Worm (Caenorhabditis elegans): Measurements from ENCODE around the gene T28F3.5.

The T28F3.5 gene

DNA sequence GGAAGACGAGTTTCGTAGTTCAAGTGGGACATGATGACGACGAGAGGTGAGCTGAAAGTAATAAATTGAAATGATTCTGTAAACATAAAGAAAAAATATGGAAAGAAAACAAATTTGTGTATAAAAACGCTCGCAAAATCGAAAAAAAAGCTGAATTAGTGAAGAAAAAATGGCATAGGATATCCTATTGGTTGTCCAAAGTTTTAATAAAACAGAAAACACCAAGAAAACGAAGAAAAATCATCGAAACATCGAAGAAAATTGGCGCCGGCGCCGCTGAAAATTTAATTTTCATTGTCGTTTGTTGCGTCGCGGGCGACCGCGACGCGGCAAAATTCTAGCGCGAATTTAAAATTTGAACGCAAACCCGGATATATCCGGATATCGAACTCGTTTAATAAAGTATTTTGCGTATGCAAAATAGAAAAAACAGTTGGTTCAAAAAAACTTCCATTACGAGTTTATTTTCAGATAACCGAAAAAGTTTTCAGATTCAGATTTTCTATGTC, 20.9 kb upstream of the T28F3.5 start, which contains the start of gene gln-5 (continued):
- TF ChIP-seq ceh-79 (tag; optimal IDR thresholded peaks at IDR 0.05) (no peak), rec-8 (tag; optimal IDR thresholded peaks at IDR 0.05) (no peak), madf-3 (GFP tag; IDR thresholded peaks at IDR 0.05) (peak; percentile 96), Y53G8AR.9 (GFP tag; conservative IDR thresholded peaks at IDR 0.05) (no peak), hsf-1 (GFP tag; IDR thresholded peaks at IDR 0.05) (peak; percentile 95), egl-18 (GFP tag; IDR thresholded peaks at IDR 0.05) (no peak), hmg-20 (GFP tag; IDR thresholded peaks at IDR 0.05) (no peak), lin-54 (GFP tag; optimal IDR thresholded peaks at IDR 0.05) (peak; percentile 79), dox-1 (GFP tag; IDR thresholded peaks at IDR 0.05) (peak; percentile 81), ceh-27 (GFP tag; optimal IDR thresholded peaks at IDR 0.05) (no peak), tbx-9 (tag; optimal IDR thresholded peaks at IDR 0.05; ENCODE audit: borderline replicate concordance) (no peak), lsl-1 (GFP tag; optimal IDR thresholded peaks at IDR 0.05) (peak; percentile 71), aptf-2 (GFP tag; conservative IDR thresholded peaks at IDR 0.05) (no peak), nhr-179 (tag; optimal IDR thresholded peaks at IDR 0.05) (no peak), T26A5.8 (tag; optimal IDR thresholded peaks at IDR 0.05) (no peak), hrde-1 (tag; optimal IDR thresholded peaks at IDR 0.05; ENCODE audit: borderline replicate concordance) (no peak), F57C9.4 (tag; optimal IDR thresholded peaks at IDR 0.05) (no peak), madf-10 (tag; optimal IDR thresholded peaks at IDR 0.05) (no peak), ztf-26 (tag; optimal IDR thresholded peaks at IDR 0.05) (no peak), him-1 (tag; optimal IDR thresholded peaks at IDR 0.05) (no peak), ztf-28 (GFP tag; IDR thresholded peaks at IDR 0.05) (no peak), nhr-80 (tag; optimal IDR thresholded peaks at IDR 0.05) (no peak), lag-1 (GFP tag; IDR thresholded peaks at IDR 0.05) (no peak), bed-2 (GFP tag; IDR thresholded peaks at IDR 0.05) (no peak), F55B11.4 (tag; optimal IDR thresholded peaks at IDR 0.05; ENCODE audit: borderline replicate concordance, insufficient read depth) (no peak), rpc-1 (optimal IDR thresholded peaks at IDR 0.05) (no peak), rpc-1 (tag; optimal IDR thresholded peaks at IDR 0.05) (no peak), fkh-3 (tag; optimal IDR thresholded peaks at IDR 0.05) (no peak), snpc-1.3 (tag; optimal IDR thresholded peaks at IDR 0.05; ENCODE audit: insufficient read depth) (peak; percentile 41), dpff-1 (tag; optimal IDR thresholded peaks at IDR 0.05) (no peak), ccch-3 (GFP tag; optimal IDR thresholded peaks at IDR 0.05) (no peak), mes-4 (tag; optimal IDR thresholded peaks at IDR 0.05) (no peak), zim-3 (tag; optimal IDR thresholded peaks at IDR 0.05) (no peak), attf-3 (GFP tag; conservative IDR thresholded peaks at IDR 0.05) (no peak), ztf-3 (GFP tag; optimal IDR thresholded peaks at IDR 0.05) (no peak), die-1 (tag; optimal IDR thresholded peaks at IDR 0.05) (no peak), unc-130 (GFP tag; optimal IDR thresholded peaks at IDR 0.05) (no peak), bed-1 (GFP tag; IDR thresholded peaks at IDR 0.05) (no peak), zfh-2 (GFP tag; conservative IDR thresholded peaks at IDR 0.05) (no peak), ekl-4 (GFP tag; IDR thresholded peaks at IDR 0.05) (no peak), atf-7 (tag; optimal IDR thresholded peaks at IDR 0.05) (no peak), mel-28 (tag; optimal IDR thresholded peaks at IDR 0.05; ENCODE audit: borderline replicate concordance) (no peak), B0035.1 (tag; optimal IDR thresholded peaks at IDR 0.05) (no peak), lsy-27 (tag; optimal IDR thresholded peaks at IDR 0.05; ENCODE audit: borderline replicate concordance, insufficient read depth) (no peak), ceh-40 (GFP tag; IDR thresholded peaks at IDR 0.05) (no peak), Y67H2A.10 (GFP tag; conservative IDR thresholded peaks at IDR 0.05) (no peak), tbp1 (GFP tag; optimal IDR thresholded peaks at IDR 0.05) (peak; percentile 42)

Measured in whole organism, young adult.